Fruit fly (Drosophila melanogaster) whole organism, embryonic: ENCODE results near the gene Cdk5alpha.

Experiments used
- CG16779 ChIP-seq: fragments of 200-800 bp; sonication (Bioruptor generic); IDR thresholded peaks from 2 replicates; pipeline ENCODE4 v1.3.6; 2022; ENCODE audit warnings: missing biosample characterization, missing genetic modification characterization
- CG6813 ChIP-seq: fragments of 200-800 bp; sonication (Bioruptor generic); optimal IDR thresholded peaks from 2 replicates; lab custom pipeline; 2017; ENCODE audit warnings: missing biosample characterization, missing genetic modification characterization, mild to moderate bottlenecking, moderate library complexity, missing genetic modification reagents
- psq ChIP-seq: fragments of 200-800 bp; sonication (Bioruptor generic); optimal IDR thresholded peaks from 2 replicates; lab custom pipeline; 2017; ENCODE audit warnings: missing biosample characterization, missing genetic modification characterization
- sens ChIP-seq: fragments of 200-800 bp; sonication (Bioruptor generic); peaks from one replicate; lab custom pipeline; 2016; ENCODE audit warnings: missing biosample characterization, missing genetic modification characterization

- TF ChIP-seq sens (GFP tag; lab: Kevin White, UChicago) (peak; percentile 59), CG6813 (no peak), psq (GFP tag; lab: Kevin White, UChicago) (no peak), CG16779 (no peak)
Measured at dm6 chr2L:10263830-10264634, 46.7 kb downstream of the Cdk5alpha start, which contains the start of gene REPTOR-BP.
